Worm (Caenorhabditis elegans) whole organism, L2 larva: Measurements from ENCODE around the gene Y17G7B.8.

ENCODE experiments used
- blmp-1 ChIP-seq: sonication (generic microtip); optimal IDR thresholded peaks from 2 replicates; lab custom pipeline; 2017; ENCODE audit warnings: missing genetic modification characterization, mild to moderate bottlenecking, missing compliant biosample characterization, antibody characterized with exemption, moderate library complexity; ENCODE audit not compliant: insufficient read depth
- elt-3 ChIP-seq: sonication (generic microtip); optimal IDR thresholded peaks from 2 replicates; lab custom pipeline; 2017; ENCODE audit warnings: missing biosample characterization, missing genetic modification characterization

DNA sequence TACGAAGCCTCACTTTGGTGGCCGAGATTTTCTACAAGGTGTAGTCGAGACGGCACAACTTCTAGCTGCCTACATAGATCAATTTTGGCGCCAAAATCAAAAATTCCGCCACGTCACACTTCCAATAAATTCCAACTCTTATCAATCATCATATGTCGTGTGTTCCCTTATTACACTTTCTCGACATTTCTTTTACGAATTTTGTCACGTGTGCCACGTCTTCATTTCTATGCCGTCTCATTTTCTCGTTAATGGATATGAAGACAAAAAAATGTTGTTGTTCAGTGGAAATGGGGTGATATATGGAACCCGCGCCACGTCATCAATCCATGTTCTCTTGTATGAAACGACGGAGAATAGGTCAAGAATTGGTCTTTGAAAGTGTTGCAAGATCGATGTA, 24.1 kb upstream of the Y17G7B.8 start:
- TF ChIP-seq elt-3 (no peak), blmp-1 (tag; lab: Kevin White, UChicago) (no peak)
